Fruit fly (Drosophila melanogaster) whole organism, embryonic: ENCODE data around the gene CG8289.

ENCODE experiments used
- B-H2 ChIP-seq: fragments of 200-800 bp; sonication (Bioruptor generic); optimal IDR thresholded peaks from 2 replicates; lab custom pipeline; 2018; ENCODE audit warnings: missing biosample characterization, mild to moderate bottlenecking, missing genetic modification characterization
- Bdp1 ChIP-seq: fragments of 200-800 bp; sonication (Bioruptor generic); optimal IDR thresholded peaks from 3 replicates; lab custom pipeline; 2016; ENCODE audit warnings: missing biosample characterization, missing genetic modification characterization
- CG11723 ChIP-seq: fragments of 200-800 bp; sonication (Bioruptor generic); optimal IDR thresholded peaks from 2 replicates; lab custom pipeline; 2017; ENCODE audit warnings: missing biosample characterization, mild to moderate bottlenecking, missing genetic modification characterization
- CG13287 ChIP-seq: fragments of 200-800 bp; sonication (Bioruptor generic); IDR thresholded peaks from 2 replicates; pipeline ENCODE4 v1.3.6; 2022; ENCODE audit warnings: missing biosample characterization, missing genetic modification characterization; ENCODE audit not compliant: partially characterized antibody
- CG13296 ChIP-seq: fragments of 200-800 bp; sonication (Bioruptor generic); optimal IDR thresholded peaks from 3 replicates; lab custom pipeline; 2018; ENCODE audit warnings: missing biosample characterization, mild to moderate bottlenecking, missing genetic modification characterization
- CG13424 ChIP-seq: fragments of 200-800 bp; sonication (Bioruptor generic); optimal IDR thresholded peaks from 2 replicates; lab custom pipeline; 2019; ENCODE audit warnings: missing biosample characterization, mild to moderate bottlenecking, missing genetic modification characterization, moderate library complexity
- CG15514 ChIP-seq: fragments of 200-800 bp; sonication (Bioruptor generic); optimal IDR thresholded peaks from 3 replicates; lab custom pipeline; 2017; ENCODE audit warnings: missing biosample characterization, missing genetic modification characterization, mild to moderate bottlenecking, moderate library complexity, missing genetic modification reagents
- CG15696 ChIP-seq: fragments of 200-800 bp; sonication (Bioruptor generic); optimal IDR thresholded peaks from 2 replicates; lab custom pipeline; 2019; ENCODE audit warnings: missing biosample characterization, mild to moderate bottlenecking, missing genetic modification characterization, moderate library complexity
- CG1603 ChIP-seq: fragments of 200-800 bp; sonication (Bioruptor generic); optimal IDR thresholded peaks from 2 replicates; lab custom pipeline; 2019; ENCODE audit warnings: missing biosample characterization, mild to moderate bottlenecking, missing genetic modification characterization, moderate library complexity
- CG2120 ChIP-seq: fragments of 200-800 bp; sonication (Bioruptor generic); optimal IDR thresholded peaks from 3 replicates; lab custom pipeline; 2016; ENCODE audit warnings: missing biosample characterization, missing genetic modification characterization
- CG2712 ChIP-seq: fragments of 200-800 bp; optimal IDR thresholded peaks from 3 replicates; lab custom pipeline; 2019; ENCODE audit warnings: missing biosample characterization, mild to moderate bottlenecking, missing genetic modification characterization, moderate library complexity
- CG30020 ChIP-seq: fragments of 200-800 bp; optimal IDR thresholded peaks from 2 replicates; lab custom pipeline; 2019; ENCODE audit warnings: missing biosample characterization, mild to moderate bottlenecking, missing genetic modification characterization, moderate library complexity
- CG31224 ChIP-seq: fragments of 200-800 bp; sonication (Bioruptor generic); IDR thresholded peaks from 2 replicates; pipeline ENCODE4 v1.3.6; 2022; ENCODE audit warnings: missing biosample characterization, missing genetic modification characterization
- CG31365 ChIP-seq: fragments of 200-800 bp; sonication (Bioruptor generic); optimal IDR thresholded peaks from 2 replicates; lab custom pipeline; 2018; ENCODE audit warnings: missing biosample characterization, mild to moderate bottlenecking, missing genetic modification characterization
- CG4404 ChIP-seq: fragments of 200-800 bp; sonication (Bioruptor generic); IDR thresholded peaks from 2 replicates; pipeline ENCODE4 v1.3.6; 2022; ENCODE audit warnings: missing biosample characterization, missing genetic modification characterization
- CG4707 ChIP-seq: fragments of 200-800 bp; sonication (Bioruptor generic); optimal IDR thresholded peaks from 2 replicates; lab custom pipeline; 2018; ENCODE audit warnings: missing biosample characterization, mild to moderate bottlenecking, missing genetic modification characterization, moderate library complexity
- CG7372 ChIP-seq: fragments of 200-800 bp; sonication (Bioruptor generic); IDR thresholded peaks from 2 replicates; pipeline ENCODE4 v1.3.6; 2022; ENCODE audit warnings: missing biosample characterization, missing genetic modification characterization
- CG7963 ChIP-seq: fragments of 200-800 bp; sonication (Bioruptor generic); IDR thresholded peaks from 3 replicates; pipeline ENCODE4 v1.3.6; 2022; ENCODE audit warnings: missing biosample characterization, missing genetic modification characterization; ENCODE audit not compliant: partially characterized antibody
- CG8290 ChIP-seq, 3 experiments: fragments of 200-800 bp; sonication (Bioruptor generic); optimal IDR thresholded peaks; 2 replicates each; lab custom pipeline; 2016 to 2019; ENCODE audit warnings: missing biosample characterization in 3 of 3, missing genetic modification characterization in 3 of 3, mild to moderate bottlenecking in 2 of 3, moderate library complexity in 1 of 3
- CG8765 ChIP-seq: fragments of 200-800 bp; sonication (Bioruptor generic); IDR thresholded peaks from 2 replicates; pipeline ENCODE4 v1.3.6; 2022; ENCODE audit warnings: missing biosample characterization, missing genetic modification characterization
- CG8944 ChIP-seq: fragments of 200-800 bp; sonication (Bioruptor generic); optimal IDR thresholded peaks from 3 replicates; lab custom pipeline; 2016; ENCODE audit warnings: missing biosample characterization, missing genetic modification characterization
- CG9797 ChIP-seq: fragments of 200-800 bp; sonication (Bioruptor generic); optimal IDR thresholded peaks from 3 replicates; lab custom pipeline; 2018; ENCODE audit warnings: missing biosample characterization, mild to moderate bottlenecking, missing genetic modification characterization
- Dad ChIP-seq: fragments of 200-800 bp; sonication (Bioruptor generic); optimal IDR thresholded peaks from 3 replicates; lab custom pipeline; 2016; ENCODE audit warnings: missing biosample characterization, missing genetic modification characterization
- Dref ChIP-seq: fragments of 200-800 bp; sonication (Bioruptor generic); IDR thresholded peaks from 2 replicates; pipeline ENCODE4 v1.3.6; 2022; ENCODE audit warnings: missing biosample characterization, missing genetic modification characterization
- Elba2 ChIP-seq: fragments of 200-800 bp; sonication (Bioruptor generic); optimal IDR thresholded peaks from 3 replicates; lab custom pipeline; 2016; ENCODE audit warnings: missing biosample characterization, missing genetic modification characterization
- Gsc ChIP-seq: fragments of 200-800 bp; sonication (Bioruptor generic); IDR thresholded peaks from 2 replicates; pipeline ENCODE4 v1.3.6; 2022; ENCODE audit warnings: missing biosample characterization, missing genetic modification characterization
- MBD-R2 ChIP-seq: fragments of 200-800 bp; sonication (Bioruptor generic); IDR thresholded peaks from 2 replicates; pipeline ENCODE4 v1.3.6; 2022; ENCODE audit warnings: missing biosample characterization, missing genetic modification characterization
- Nf-YA ChIP-seq: fragments of 200-800 bp; sonication (Bioruptor generic); IDR thresholded peaks from 2 replicates; pipeline ENCODE4 v1.3.6; 2022; ENCODE audit warnings: missing biosample characterization, missing genetic modification characterization
- Rfx ChIP-seq: fragments of 200-800 bp; sonication (Bioruptor generic); IDR thresholded peaks from 2 replicates; pipeline ENCODE4 v1.3.6; 2022; ENCODE audit warnings: missing biosample characterization, missing genetic modification characterization
- Usf ChIP-seq: fragments of 200-800 bp; sonication (Bioruptor generic); optimal IDR thresholded peaks from 2 replicates; lab custom pipeline; 2017; ENCODE audit warnings: missing genotype, missing biosample characterization, missing genetic modification characterization
- Xbp1 ChIP-seq: fragments of 200-800 bp; sonication (Bioruptor generic); optimal IDR thresholded peaks from 3 replicates; lab custom pipeline; 2016; ENCODE audit warnings: missing biosample characterization, mild to moderate bottlenecking, missing genetic modification characterization
- ara ChIP-seq: fragments of 200-800 bp; sonication (Bioruptor generic); IDR thresholded peaks from 2 replicates; pipeline ENCODE4 v1.3.6; 2022; ENCODE audit warnings: missing biosample characterization, missing genetic modification characterization
- chm ChIP-seq: fragments of 200-800 bp; sonication (Bioruptor generic); IDR thresholded peaks from 2 replicates; pipeline ENCODE4 v1.3.6; 2022; ENCODE audit warnings: missing biosample characterization, missing genetic modification characterization
- dm ChIP-seq: fragments of 200-800 bp; sonication (Bioruptor generic); optimal IDR thresholded peaks from 3 replicates; lab custom pipeline; 2016; ENCODE audit warnings: missing biosample characterization, missing genetic modification characterization
- dmrt11E ChIP-seq: fragments of 200-800 bp; sonication (Bioruptor generic); optimal IDR thresholded peaks from 3 replicates; lab custom pipeline; 2018; ENCODE audit warnings: missing biosample characterization, mild to moderate bottlenecking, missing genetic modification characterization, moderate library complexity
- fd102C ChIP-seq: fragments of 200-800 bp; sonication (Bioruptor generic); optimal IDR thresholded peaks from 2 replicates; lab custom pipeline; 2018; ENCODE audit warnings: missing biosample characterization, mild to moderate bottlenecking, missing genetic modification characterization, moderate library complexity
- grau ChIP-seq: fragments of 200-800 bp; optimal IDR thresholded peaks from 3 replicates; lab custom pipeline; 2019; ENCODE audit warnings: missing biosample characterization, mild to moderate bottlenecking, missing genetic modification characterization, moderate library complexity
- h ChIP-seq: fragments of >200 bp; optimal IDR thresholded peaks from 2 replicates; lab custom pipeline; 2017
- hbn ChIP-seq: fragments of 200-800 bp; sonication (Bioruptor generic); IDR thresholded peaks from 2 replicates; pipeline ENCODE4 v1.3.6; 2022; ENCODE audit warnings: missing biosample characterization, missing genetic modification characterization; ENCODE audit not compliant: partially characterized antibody
- hth ChIP-seq: fragments of >200 bp; optimal IDR thresholded peaks from 2 replicates; lab custom pipeline; 2017; ENCODE audit warnings: inconsistent platforms
- ind ChIP-seq: fragments of 200-800 bp; sonication (Bioruptor generic); optimal IDR thresholded peaks from 3 replicates; lab custom pipeline; 2016; ENCODE audit warnings: missing biosample characterization, missing genetic modification characterization
- jumu ChIP-seq: fragments of 200-800 bp; sonication (Bioruptor generic); optimal IDR thresholded peaks from 3 replicates; lab custom pipeline; 2016; ENCODE audit warnings: missing biosample characterization, missing genetic modification characterization
- pan ChIP-seq, 4 experiments: fragments of >200 bp in 3 of 4; fragments of 200-800 bp in 1 of 4; sonication (Bioruptor generic) in 1 of 4; optimal IDR thresholded peaks in 3 of 4; IDR thresholded peaks in 1 of 4; 2 replicates each; pipeline versions ENCODE4 v1.3.6 to Lab custom; 2017 to 2022; ENCODE audit warnings: missing biosample characterization in 2 of 4, missing genetic modification characterization in 2 of 4, mixed read lengths in 1 of 4
- phol ChIP-seq: fragments of 200-800 bp; sonication (Bioruptor generic); optimal IDR thresholded peaks from 3 replicates; lab custom pipeline; 2018; ENCODE audit warnings: missing biosample characterization, mild to moderate bottlenecking, missing genetic modification characterization, moderate library complexity
- pum ChIP-seq: fragments of 200-800 bp; sonication (Bioruptor generic); optimal IDR thresholded peaks from 2 replicates; lab custom pipeline; 2016; ENCODE audit warnings: missing biosample characterization, missing genetic modification characterization
- schlank ChIP-seq: fragments of 200-800 bp; sonication (Bioruptor generic); optimal IDR thresholded peaks from 2 replicates; lab custom pipeline; 2018; ENCODE audit warnings: missing biosample characterization, mild to moderate bottlenecking, missing genetic modification characterization
- so ChIP-seq: fragments of 200-800 bp; sonication (Bioruptor generic); IDR thresholded peaks from 3 replicates; pipeline ENCODE4 v1.3.6; 2022; ENCODE audit warnings: missing biosample characterization, missing genetic modification characterization
- sr ChIP-seq: fragments of 200-800 bp; sonication (Bioruptor generic); IDR thresholded peaks from 3 replicates; pipeline ENCODE4 v1.3.6; 2022; ENCODE audit warnings: missing biosample characterization, missing genetic modification characterization
- tll ChIP-seq, 2 experiments: fragments of 200-800 bp in 1 of 2; fragments of >200 bp in 1 of 2; sonication (Bioruptor generic) in 1 of 2; optimal IDR thresholded peaks; 2 replicates each; lab custom pipeline; 2017 to 2019; ENCODE audit warnings: missing biosample characterization in 2 of 2, missing genetic modification characterization in 2 of 2, mild to moderate bottlenecking in 1 of 2, moderate library complexity in 1 of 2
- tup ChIP-seq: fragments of 200-800 bp; sonication (Bioruptor generic); optimal IDR thresholded peaks from 2 replicates; lab custom pipeline; 2016; ENCODE audit warnings: missing biosample characterization, mild to moderate bottlenecking, missing genetic modification characterization, moderate library complexity
- unc-4 ChIP-seq: fragments of 200-800 bp; sonication (Bioruptor generic); IDR thresholded peaks from 2 replicates; pipeline ENCODE4 v1.3.6; 2022; ENCODE audit warnings: missing biosample characterization, missing genetic modification characterization; ENCODE audit not compliant: partially characterized antibody

CG8289 gene

dm6 chrX:17636001-17636400 is at the start of gene CG8289, which contains the start of gene CG5800 (continued):
- peak; percentile 39 for TF ChIP-seq CG30020 (tag; lab: Kevin White, UChicago)
- TF ChIP-seq MBD-R2 = peak; percentile 64
- peak; percentile 20 for TF ChIP-seq CG15696 (tag; lab: Kevin White, UChicago)
- TF ChIP-seq pum (GFP tag; lab: Kevin White, UChicago) = no peak
- TF ChIP-seq Bdp1 = no peak
- TF ChIP-seq chm = no peak
- TF ChIP-seq Dad (GFP tag; lab: Kevin White, UChicago) = no peak
- TF ChIP-seq CG8765 (GFP tag; lab: Robert Waterston, UW) = no peak
- TF ChIP-seq fd102C (GFP tag; lab: Kevin White, UChicago) = no peak
- no peak for TF ChIP-seq dmrt11E
- no peak for TF ChIP-seq CG1603 (tag; lab: Kevin White, UChicago)
- TF ChIP-seq CG7963 = no peak
- TF ChIP-seq CG13296 (GFP tag; lab: Kevin White, UChicago) = no peak
- peak; percentile 41; the same call in 1 of the 2 replicates for TF ChIP-seq hbn (GFP tag; lab: Robert Waterston, UW)
- peak; percentile 76 for TF ChIP-seq unc-4 (GFP tag; lab: Robert Waterston, UW)
- TF ChIP-seq CG8290 (GFP tag; optimal IDR thresholded peaks at IDR 0.05; lab: Kevin White, UChicago) = no peak
- TF ChIP-seq CG8290 (tag; optimal IDR thresholded peaks at IDR 0.05; lab: Kevin White, UChicago) = no peak
- peak; percentile 56 for TF ChIP-seq dm (GFP tag; lab: Kevin White, UChicago)
- no peak for TF ChIP-seq hth
- no peak for TF ChIP-seq h (lab: Kevin White, UChicago)
- no peak for TF ChIP-seq so (GFP tag; lab: Robert Waterston, UW)
- no peak for TF ChIP-seq tll (GFP tag; optimal IDR thresholded peaks at IDR 0.05; lab: Kevin White, UChicago)
- peak; percentile 10 for TF ChIP-seq CG2120
- TF ChIP-seq Usf (GFP tag; lab: Kevin White, UChicago) = no peak
- TF ChIP-seq Elba2 (GFP tag; lab: Kevin White, UChicago) = peak; percentile 47
- TF ChIP-seq CG7372 (GFP tag; lab: Robert Waterston, UW) = no peak
- TF ChIP-seq CG13424 (tag; lab: Kevin White, UChicago) = peak; percentile 26
- TF ChIP-seq CG2712 (tag; lab: Kevin White, UChicago) = peak; percentile 63
- no peak for TF ChIP-seq pan (optimal IDR thresholded peaks at IDR 0.05; lab: Kevin White, UChicago)
- no peak for TF ChIP-seq pan (GFP tag; optimal IDR thresholded peaks at IDR 0.05 in 1 of 2, IDR thresholded peaks at IDR 0.05 in 1 of 2)
- TF ChIP-seq tup (GFP tag; lab: Kevin White, UChicago) = no peak
- TF ChIP-seq CG31365 (tag; lab: Kevin White, UChicago) = no peak
- TF ChIP-seq grau (tag; lab: Kevin White, UChicago) = no peak
- TF ChIP-seq Xbp1 (GFP tag; lab: Kevin White, UChicago) = peak; percentile 22
- TF ChIP-seq ara (GFP tag; lab: Robert Waterston, UW) = no peak
- no peak for TF ChIP-seq Nf-YA (GFP tag; lab: Robert Waterston, UW)
- no peak for TF ChIP-seq Rfx (GFP tag; lab: Robert Waterston, UW)
- TF ChIP-seq sr (GFP tag; lab: Robert Waterston, UW) = no peak
- TF ChIP-seq Gsc (GFP tag; lab: Robert Waterston, UW) = no peak
- TF ChIP-seq B-H2 (GFP tag; lab: Kevin White, UChicago) = peak; percentile 28
- no peak for TF ChIP-seq schlank (tag; lab: Kevin White, UChicago)
- no peak for TF ChIP-seq CG31224 (GFP tag; lab: Robert Waterston, UW)
- peak; percentile 67 for TF ChIP-seq Dref (GFP tag; lab: Robert Waterston, UW)
- peak; percentile 38 for TF ChIP-seq phol
- no peak for TF ChIP-seq CG4707 (GFP tag; lab: Kevin White, UChicago)
- no peak for TF ChIP-seq CG15514 (GFP tag; lab: Kevin White, UChicago)
- TF ChIP-seq CG8944 (GFP tag; lab: Kevin White, UChicago) = no peak
- no peak for TF ChIP-seq CG11723 (GFP tag; lab: Kevin White, UChicago)
- no peak for TF ChIP-seq CG4404 (GFP tag; lab: Robert Waterston, UW)
- TF ChIP-seq ind (GFP tag; lab: Kevin White, UChicago) = no peak
- TF ChIP-seq CG13287 (GFP tag; lab: Robert Waterston, UW) = peak; percentile 83
- no peak for TF ChIP-seq jumu (GFP tag; lab: Kevin White, UChicago)
- TF ChIP-seq CG9797 (GFP tag; lab: Kevin White, UChicago) = peak; percentile 74
